Worm (Caenorhabditis elegans) whole organism, L4 larva: Measurements from ENCODE around the gene clh-5.
A peak's percentile ranks its signal among the peaks of the same experiment; 100 is the strongest.
"Not testable (repeated sequence)": the region's sequence is repeated elsewhere in the genome, so short reads cannot be mapped to it uniquely, and the experiment has no call there.

Experiments
- D1046.2 ChIP-seq: fragments of 200-800 bp; sonication (Bioruptor generic); IDR thresholded peaks from 2 replicates; pipeline ENCODE4 v1.3.6; 2022; ENCODE audit warnings: missing genetic modification characterization, missing compliant biosample characterization
- F26F4.8 ChIP-seq: fragments of 200-800 bp; sonication (Bioruptor generic); conservative IDR thresholded peaks from 2 replicates; pipeline ENCODE4 v1.3.6; 2022; ENCODE audit warnings: missing genetic modification characterization, missing compliant biosample characterization
- F44E2.7 ChIP-seq: fragments of 200-800 bp; sonication (Bioruptor generic); IDR thresholded peaks from 2 replicates; pipeline ENCODE4 v2.1.2; 2022; ENCODE audit warnings: missing genetic modification characterization, missing compliant biosample characterization
- T26A8.4 ChIP-seq: fragments of 200-800 bp; sonication (Bioruptor generic); IDR thresholded peaks from 2 replicates; pipeline ENCODE4 v1.3.6; 2022; ENCODE audit warnings: missing genetic modification characterization, missing compliant biosample characterization
- Y105C5A.15 ChIP-seq: fragments of 200-800 bp; sonication (Bioruptor generic); IDR thresholded peaks from 2 replicates; pipeline ENCODE4 v1.3.6; 2022; ENCODE audit warnings: missing genetic modification characterization, missing compliant biosample characterization
- Y48G9A.11 ChIP-seq: fragments of 200-800 bp; sonication (Bioruptor generic); IDR thresholded peaks from 2 replicates; pipeline ENCODE4 v1.3.6; 2022; ENCODE audit warnings: missing genetic modification reagents, missing genetic modification characterization, missing compliant biosample characterization
- Y75B8A.6 ChIP-seq: fragments of 200-800 bp; sonication (Bioruptor generic); IDR thresholded peaks from 2 replicates; pipeline ENCODE4 v1.3.6; 2022; ENCODE audit warnings: missing genetic modification reagents, missing genetic modification characterization, missing compliant biosample characterization
- ZK337.2 ChIP-seq: fragments of 200-800 bp; sonication (Bioruptor generic); IDR thresholded peaks from 2 replicates; pipeline ENCODE4 v1.3.6; 2022; ENCODE audit warnings: missing genetic modification reagents, missing genetic modification characterization, missing compliant biosample characterization
- ZK546.5 ChIP-seq, 2 experiments: sonication (generic microtip); optimal IDR thresholded peaks; 2 replicates each; lab custom pipeline; 2017; ENCODE audit warnings: missing biosample characterization in 2 of 2, missing genetic modification characterization in 2 of 2
- arid-1 ChIP-seq: fragments of 200-800 bp; sonication (Bioruptor generic); conservative IDR thresholded peaks from 2 replicates; pipeline ENCODE4 v1.3.6; 2022; ENCODE audit warnings: missing genetic modification reagents, missing genetic modification characterization, missing compliant biosample characterization
- ceh-20 ChIP-seq: fragments of 200-800 bp; sonication (Bioruptor generic); IDR thresholded peaks from 2 replicates; pipeline ENCODE4 v1.3.6; 2022; ENCODE audit warnings: missing genetic modification reagents, missing genetic modification characterization, missing compliant biosample characterization
- ceh-44 ChIP-seq: fragments of 200-800 bp; sonication (Bioruptor generic); IDR thresholded peaks from 2 replicates; pipeline ENCODE4 v1.3.6; 2022; ENCODE audit warnings: missing genetic modification reagents, missing genetic modification characterization, missing compliant biosample characterization
- ceh-82 ChIP-seq: sonication (generic microtip); optimal IDR thresholded peaks from 2 replicates; lab custom pipeline; 2017; ENCODE audit warnings: missing biosample characterization, missing genetic modification characterization
- dmd-6 ChIP-seq: fragments of 200-800 bp; sonication (Bioruptor generic); IDR thresholded peaks from 2 replicates; pipeline ENCODE4 v1.3.6; 2022; ENCODE audit warnings: missing genetic modification reagents, missing genetic modification characterization, missing compliant biosample characterization
- dmd-8 ChIP-seq: fragments of 200-800 bp; sonication (Bioruptor generic); IDR thresholded peaks from 2 replicates; pipeline ENCODE4 v1.3.6; 2022; ENCODE audit warnings: missing genetic modification characterization, missing compliant biosample characterization
- dmd-9 ChIP-seq: fragments of 200-800 bp; sonication (Bioruptor generic); IDR thresholded peaks from 2 replicates; pipeline ENCODE4 v1.3.6; 2022; ENCODE audit warnings: missing genetic modification reagents, missing genetic modification characterization, missing compliant biosample characterization
- egl-43 ChIP-seq: fragments of 200-800 bp; sonication (Bioruptor generic); IDR thresholded peaks from 2 replicates; pipeline ENCODE4 v1.3.6; 2022; ENCODE audit warnings: missing genetic modification reagents, missing genetic modification characterization, missing compliant biosample characterization
- hmg-1.1 ChIP-seq: fragments of 200-800 bp; sonication (Bioruptor generic); IDR thresholded peaks from 2 replicates; pipeline ENCODE4 v1.3.6; 2022; ENCODE audit warnings: missing genetic modification reagents, missing genetic modification characterization, missing compliant biosample characterization
- jun-1 ChIP-seq: fragments of 150-350 bp; optimal IDR thresholded peaks from 2 replicates; lab custom pipeline; 2014; ENCODE audit warnings: missing biosample characterization, missing genetic modification reagents, missing genetic modification characterization
- lim-7 ChIP-seq: fragments of 200-800 bp; sonication (Bioruptor generic); IDR thresholded peaks from 2 replicates; pipeline ENCODE4 v1.3.6; 2022; ENCODE audit warnings: missing genetic modification characterization, missing compliant biosample characterization
- lin-1 ChIP-seq: fragments of 200-800 bp; sonication (Bioruptor generic); IDR thresholded peaks from 2 replicates; pipeline ENCODE4 v1.3.6; 2022; ENCODE audit warnings: missing genetic modification reagents, missing genetic modification characterization, missing compliant biosample characterization
- lin-29 ChIP-seq: fragments of 200-800 bp; sonication (Bioruptor generic); IDR thresholded peaks from 2 replicates; pipeline ENCODE4 v1.3.6; 2022; ENCODE audit warnings: missing genetic modification reagents, missing genetic modification characterization, missing compliant biosample characterization
- lin-38 ChIP-seq: fragments of 200-800 bp; sonication (Bioruptor generic); IDR thresholded peaks from 2 replicates; pipeline ENCODE4 v1.3.6; 2022; ENCODE audit warnings: missing genetic modification reagents, missing genetic modification characterization, missing compliant biosample characterization
- lin-39 ChIP-seq: fragments of 150-350 bp; optimal IDR thresholded peaks from 2 replicates; lab custom pipeline; 2014; ENCODE audit warnings: missing biosample characterization, missing genetic modification reagents, missing genetic modification characterization
- lsy-2 ChIP-seq, 2 experiments: fragments of 150-350 bp in 1 of 2; sonication (generic microtip) in 1 of 2; optimal IDR thresholded peaks; 2 replicates each; lab custom pipeline; 2014 to 2017; ENCODE audit warnings: missing biosample characterization in 2 of 2, missing genetic modification characterization in 2 of 2
- madf-5 ChIP-seq, 2 experiments: fragments of 200-800 bp; sonication (Bioruptor generic); IDR thresholded peaks; 2 replicates each; pipeline ENCODE4 v1.3.6; 2022; ENCODE audit warnings: missing compliant biosample characterization in 2 of 2, missing genetic modification characterization in 2 of 2
- madf-9 ChIP-seq: fragments of 200-800 bp; sonication (Bioruptor generic); conservative IDR thresholded peaks from 2 replicates; pipeline ENCODE4 v1.3.6; 2022; ENCODE audit warnings: missing genetic modification reagents, missing genetic modification characterization, missing compliant biosample characterization
- mdt-29 ChIP-seq: fragments of 200-800 bp; sonication (Bioruptor generic); IDR thresholded peaks from 2 replicates; pipeline ENCODE4 v1.3.6; 2022; ENCODE audit warnings: missing genetic modification reagents, missing genetic modification characterization, missing compliant biosample characterization
- mxl-2 ChIP-seq: fragments of 200-800 bp; sonication (Bioruptor generic); conservative IDR thresholded peaks from 2 replicates; pipeline ENCODE4 v1.3.6; 2022; ENCODE audit warnings: missing genetic modification reagents, missing genetic modification characterization, missing compliant biosample characterization
- nhr-237 ChIP-seq: sonication (generic microtip); optimal IDR thresholded peaks from 2 replicates; lab custom pipeline; 2017; ENCODE audit warnings: missing biosample characterization, missing genetic modification characterization
- nhr-25 ChIP-seq: sonication (generic microtip); optimal IDR thresholded peaks from 2 replicates; lab custom pipeline; 2017; ENCODE audit warnings: missing genetic modification characterization, mild to moderate bottlenecking, missing compliant biosample characterization, antibody characterized with exemption, moderate library complexity, borderline replicate concordance; ENCODE audit not compliant: insufficient read depth
- nhr-28 ChIP-seq: fragments of 150-350 bp; optimal IDR thresholded peaks from 2 replicates; lab custom pipeline; 2014; ENCODE audit warnings: missing biosample characterization, missing genetic modification characterization
- nhr-41 ChIP-seq: fragments of 200-800 bp; sonication (Bioruptor generic); IDR thresholded peaks from 2 replicates; pipeline ENCODE4 v1.3.6; 2022; ENCODE audit warnings: missing genetic modification reagents, missing genetic modification characterization, missing compliant biosample characterization
- nhr-42 ChIP-seq: fragments of 200-800 bp; sonication (Bioruptor generic); IDR thresholded peaks from 2 replicates; pipeline ENCODE4 v1.3.6; 2022; ENCODE audit warnings: missing genetic modification characterization, missing compliant biosample characterization
- nhr-48 ChIP-seq: sonication (generic microtip); optimal IDR thresholded peaks from 2 replicates; lab custom pipeline; 2016; ENCODE audit warnings: mild to moderate bottlenecking, missing genetic modification characterization, missing compliant biosample characterization
- nhr-76 ChIP-seq: fragments of 150-350 bp; optimal IDR thresholded peaks from 2 replicates; lab custom pipeline; 2014; ENCODE audit warnings: missing biosample characterization, missing genetic modification characterization
- nhr-77 ChIP-seq: fragments of 150-350 bp; optimal IDR thresholded peaks from 2 replicates; lab custom pipeline; 2014; ENCODE audit warnings: missing biosample characterization, missing genetic modification characterization
- pha-4 ChIP-seq, 2 experiments: fragments of 150-350 bp in 1 of 2; fragments of 200-800 bp in 1 of 2; sonication (Bioruptor generic) in 1 of 2; IDR thresholded peaks in 1 of 2; optimal IDR thresholded peaks in 1 of 2; 2 replicates each; pipeline versions ENCODE4 v1.3.6 to Lab custom; 2014 to 2022; ENCODE audit warnings: missing genetic modification characterization in 2 of 2, missing genetic modification reagents in 2 of 2, missing biosample characterization in 1 of 2, missing compliant biosample characterization in 1 of 2
- php-3 ChIP-seq: fragments of 200-800 bp; sonication (Bioruptor generic); IDR thresholded peaks from 2 replicates; pipeline ENCODE4 v1.3.6; 2022; ENCODE audit warnings: missing genetic modification reagents, missing genetic modification characterization, missing compliant biosample characterization
- saeg-2 ChIP-seq: fragments of 200-800 bp; sonication (Bioruptor generic); IDR thresholded peaks from 2 replicates; pipeline ENCODE4 v1.3.6; 2022; ENCODE audit warnings: missing genetic modification reagents, missing genetic modification characterization, missing compliant biosample characterization
- set-16 ChIP-seq: fragments of 200-800 bp; sonication (Bioruptor generic); IDR thresholded peaks from 2 replicates; pipeline ENCODE4 v1.3.6; 2022; ENCODE audit warnings: missing genetic modification reagents, missing genetic modification characterization, missing compliant biosample characterization
- snpc-1.2 ChIP-seq: fragments of 200-800 bp; sonication (Bioruptor generic); IDR thresholded peaks from 2 replicates; pipeline ENCODE4 v1.3.6; 2022; ENCODE audit warnings: missing genetic modification reagents, missing genetic modification characterization, missing compliant biosample characterization
- tra-1 ChIP-seq: fragments of 200-800 bp; sonication (Bioruptor generic); IDR thresholded peaks from 2 replicates; pipeline ENCODE4 v1.3.6; 2022; ENCODE audit warnings: missing genetic modification reagents, missing genetic modification characterization, missing compliant biosample characterization
- vab-7 ChIP-seq: fragments of 200-800 bp; sonication (Bioruptor generic); IDR thresholded peaks from 2 replicates; pipeline ENCODE4 v1.3.6; 2022; ENCODE audit warnings: missing genetic modification reagents, missing genetic modification characterization, missing compliant biosample characterization
- zfp-3 ChIP-seq: fragments of 200-800 bp; sonication (Bioruptor generic); conservative IDR thresholded peaks from 2 replicates; pipeline ENCODE4 v1.3.6; 2022; ENCODE audit warnings: missing genetic modification reagents, missing genetic modification characterization, missing compliant biosample characterization

clh-5 gene

ce11 chrII:9107095-9107769 lies 8.8 kb upstream of the clh-5 start, which contains the start of gene dyrb-1:
TSS of gene dyrb-1 (minus strand) at chrII:9107145.
- TF ChIP-seq arid-1: no peak
- TF ChIP-seq nhr-237: no peak
- no peak for TF ChIP-seq saeg-2 (GFP tag; lab: Robert Waterston, UW)
- TF ChIP-seq dmd-6: no peak
- TF ChIP-seq nhr-48 (tag; lab: Kevin White, UChicago): no peak
- no peak for TF ChIP-seq nhr-77
- no peak for TF ChIP-seq ceh-44 (GFP tag; lab: Robert Waterston, UW)
- no peak for TF ChIP-seq lsy-2 (tag; optimal IDR thresholded peaks at IDR 0.05; lab: Kevin White, UChicago)
- no peak for TF ChIP-seq nhr-25
- no peak for TF ChIP-seq mxl-2 (GFP tag; lab: Robert Waterston, UW)
- no peak for TF ChIP-seq nhr-76
- no peak for TF ChIP-seq lin-39
- TF ChIP-seq jun-1 (tag; lab: Kevin White, UChicago): no peak
- no peak for TF ChIP-seq ceh-82 (tag; lab: Kevin White, UChicago)
- no peak for TF ChIP-seq ZK546.5 (tag; optimal IDR thresholded peaks at IDR 0.05; lab: Kevin White, UChicago)
- no peak for TF ChIP-seq lin-1 (GFP tag; lab: Robert Waterston, UW)
- no peak for TF ChIP-seq ceh-20
- no peak for TF ChIP-seq nhr-28 (tag; lab: Kevin White, UChicago)

ce11 chrII:9102623-9103022 lies 4.2 kb upstream of the clh-5 start:
- TF ChIP-seq Y75B8A.6 (0 out of 2 replicates have a peak, but pooled peaks have one; percentile 38), ceh-20 (peak; percentile 36; the same call in 1 of the 2 replicates), saeg-2 (GFP tag; lab: Robert Waterston, UW) (0 out of 2 replicates have a peak, but pooled peaks have one; percentile 54), snpc-1.2 (peak; percentile 91), php-3 (GFP tag; lab: Robert Waterston, UW) (peak; percentile 75), lin-38 (GFP tag; lab: Robert Waterston, UW) (peak; percentile 84), madf-5 (GFP tag; IDR thresholded peaks at IDR 0.05; lab: Robert Waterston, UW) (peak; percentile 61 to 77; a peak in 2 of 4 replicates), dmd-9 (GFP tag; lab: Robert Waterston, UW) (peak; percentile 72), ZK337.2 (0 out of 2 replicates have a peak, but pooled peaks have one; percentile 41), D1046.2 (GFP tag; lab: Robert Waterston, UW) (peak; percentile 86), T26A8.4 (GFP tag; lab: Robert Waterston, UW) (peak; percentile 82), vab-7 (GFP tag; lab: Robert Waterston, UW) (peak; percentile 81), pha-4 (GFP tag; IDR thresholded peaks at IDR 0.05; lab: Robert Waterston, UW) (peak; percentile 89), set-16 (peak; percentile 74), lin-1 (GFP tag; lab: Robert Waterston, UW) (peak; percentile 87), dmd-8 (GFP tag; lab: Robert Waterston, UW) (peak; percentile 97), lin-29 (GFP tag; lab: Robert Waterston, UW) (0 out of 2 replicates have a peak, but pooled peaks have one; percentile 42), madf-9 (GFP tag; lab: Robert Waterston, UW) (peak; percentile 69), tra-1 (GFP tag; lab: Robert Waterston, UW) (peak; percentile 85; the same call in 1 of the 2 replicates), dmd-6 (peak; percentile 37), zfp-3 (GFP tag; lab: Robert Waterston, UW) (0 out of 2 replicates have a peak, but pooled peaks have one; percentile 29), nhr-42 (GFP tag; lab: Robert Waterston, UW) (peak; percentile 78), hmg-1.1 (GFP tag; lab: Robert Waterston, UW) (peak; percentile 20; the same call in 1 of the 2 replicates), mxl-2 (GFP tag; lab: Robert Waterston, UW) (0 out of 2 replicates have a peak, but pooled peaks have one; percentile 17), Y48G9A.11 (GFP tag; lab: Robert Waterston, UW) (peak; percentile 85), nhr-41 (peak; percentile 74), egl-43 (GFP tag; lab: Robert Waterston, UW) (peak; percentile 96), lim-7 (GFP tag; lab: Robert Waterston, UW) (peak; percentile 92), mdt-29 (GFP tag; lab: Robert Waterston, UW) (peak; percentile 53; the same call in 1 of the 2 replicates), Y105C5A.15 (GFP tag; lab: Robert Waterston, UW) (peak; percentile 69; the same call in 1 of the 2 replicates), F26F4.8 (GFP tag; lab: Robert Waterston, UW) (peak; percentile 89), ceh-44 (GFP tag; lab: Robert Waterston, UW) (peak; percentile 60; the same call in 1 of the 2 replicates), F44E2.7 (peak; percentile 93), arid-1 (peak; percentile 91)
- not testable (repeated sequence) for TF ChIP-seq pha-4 (tag; optimal IDR thresholded peaks at IDR 0.05; lab: Kevin White, UChicago)
